Worm (Caenorhabditis elegans) whole organism, mixed stage, embryonic: ENCODE measurements around the gene ZK896.4.

Experiments
- M03D4.4 ChIP-seq: sonication (generic microtip); optimal IDR thresholded peaks from 2 replicates; lab custom pipeline; 2017; ENCODE audit warnings: mild to moderate bottlenecking, missing genetic modification characterization, missing compliant biosample characterization
- bed-3 ChIP-seq: fragments of 200-800 bp; sonication (Bioruptor generic); optimal IDR thresholded peaks from 3 replicates; lab custom pipeline; 2018; ENCODE audit warnings: mild to moderate bottlenecking, missing genetic modification characterization, moderate library complexity, missing compliant biosample characterization
- blmp-1 ChIP-seq: fragments of 150-350 bp; optimal IDR thresholded peaks from 2 replicates; lab custom pipeline; 2014; ENCODE audit warnings: missing biosample characterization, missing genetic modification characterization
- ceh-39 ChIP-seq: fragments of 150-350 bp; optimal IDR thresholded peaks from 2 replicates; lab custom pipeline; 2014; ENCODE audit warnings: missing biosample characterization, missing genetic modification characterization
- ceh-43 ChIP-seq: fragments of 200-800 bp; sonication (Bioruptor generic); optimal IDR thresholded peaks from 2 replicates; lab custom pipeline; 2018; ENCODE audit warnings: mild to moderate bottlenecking, missing genetic modification characterization, moderate library complexity, missing compliant biosample characterization
- ceh-83 ChIP-seq: fragments of 200-800 bp; sonication (Bioruptor generic); optimal IDR thresholded peaks from 2 replicates; lab custom pipeline; 2018; ENCODE audit warnings: mild to moderate bottlenecking, missing genetic modification characterization, missing compliant biosample characterization
- ces-1 ChIP-seq: fragments of 150-350 bp; optimal IDR thresholded peaks from 2 replicates; lab custom pipeline; 2014; ENCODE audit warnings: missing biosample characterization, missing genetic modification reagents, missing genetic modification characterization
- cnd-1 ChIP-seq: fragments of 200-800 bp; sonication (Bioruptor generic); optimal IDR thresholded peaks from 2 replicates; lab custom pipeline; 2018; ENCODE audit warnings: mild to moderate bottlenecking, missing genetic modification characterization, missing compliant biosample characterization
- drap-1 ChIP-seq: fragments of 200-800 bp; sonication (Bioruptor generic); optimal IDR thresholded peaks from 3 replicates; lab custom pipeline; 2018; ENCODE audit warnings: mild to moderate bottlenecking, missing genetic modification characterization, missing compliant biosample characterization
- elt-1 ChIP-seq: sonication (generic microtip); optimal IDR thresholded peaks from 2 replicates; lab custom pipeline; 2017; ENCODE audit warnings: missing genetic modification characterization, mild to moderate bottlenecking, missing compliant biosample characterization, antibody characterized with exemption, moderate library complexity, borderline replicate concordance; ENCODE audit not compliant: insufficient read depth
- elt-3 ChIP-seq: fragments of 150-350 bp; optimal IDR thresholded peaks from 2 replicates; lab custom pipeline; 2014; ENCODE audit warnings: missing biosample characterization, missing genetic modification characterization
- flh-1 ChIP-seq: fragments of 200-800 bp; sonication (Bioruptor generic); optimal IDR thresholded peaks from 2 replicates; lab custom pipeline; 2018; ENCODE audit warnings: mild to moderate bottlenecking, missing genetic modification characterization, moderate library complexity, missing compliant biosample characterization
- ham-2 ChIP-seq: fragments of 200-800 bp; sonication (Bioruptor generic); optimal IDR thresholded peaks from 2 replicates; lab custom pipeline; 2018; ENCODE audit warnings: mild to moderate bottlenecking, missing genetic modification characterization, missing compliant biosample characterization
- hlh-1 ChIP-seq: fragments of 150-350 bp; optimal IDR thresholded peaks from 2 replicates; lab custom pipeline; 2014; ENCODE audit warnings: missing biosample characterization, missing genetic modification reagents, missing genetic modification characterization
- lin-32 ChIP-seq: fragments of 200-800 bp; sonication (Bioruptor generic); optimal IDR thresholded peaks from 2 replicates; lab custom pipeline; 2018; ENCODE audit warnings: mild to moderate bottlenecking, missing genetic modification characterization, missing compliant biosample characterization
- lsy-2 ChIP-seq: fragments of 150-350 bp; optimal IDR thresholded peaks from 2 replicates; lab custom pipeline; 2014; ENCODE audit warnings: missing biosample characterization, missing genetic modification characterization
- mab-5 ChIP-seq: fragments of 150-350 bp; optimal IDR thresholded peaks from 2 replicates; lab custom pipeline; 2014; ENCODE audit warnings: missing biosample characterization, missing genetic modification characterization
- mep-1 ChIP-seq: fragments of 150-350 bp; optimal IDR thresholded peaks from 2 replicates; lab custom pipeline; 2017; ENCODE audit warnings: missing biosample characterization, missing genetic modification reagents, missing genetic modification characterization, inconsistent platforms
- mls-2 ChIP-seq: sonication (generic microtip); optimal IDR thresholded peaks from 2 replicates; lab custom pipeline; 2016; ENCODE audit warnings: mild to moderate bottlenecking, missing genetic modification characterization, moderate library complexity, missing compliant biosample characterization
- nhr-2 ChIP-seq: fragments of 150-350 bp; optimal IDR thresholded peaks from 2 replicates; lab custom pipeline; 2014; ENCODE audit warnings: missing biosample characterization, missing genetic modification characterization
- nhr-237 ChIP-seq: fragments of 150-350 bp; optimal IDR thresholded peaks from 2 replicates; lab custom pipeline; 2014; ENCODE audit warnings: missing biosample characterization, missing genetic modification characterization
- nhr-28 ChIP-seq: fragments of 150-350 bp; optimal IDR thresholded peaks from 2 replicates; lab custom pipeline; 2014; ENCODE audit warnings: missing biosample characterization, missing genetic modification characterization
- nhr-76 ChIP-seq: sonication (generic microtip); optimal IDR thresholded peaks from 2 replicates; lab custom pipeline; 2017; ENCODE audit warnings: missing biosample characterization, missing genetic modification characterization
- pha-4 ChIP-seq: fragments of 150-350 bp; optimal IDR thresholded peaks from 2 replicates; lab custom pipeline; 2018; ENCODE audit warnings: missing biosample characterization, missing genetic modification reagents, missing genetic modification characterization
- sem-2 ChIP-seq: fragments of 200-800 bp; sonication (Bioruptor generic); optimal IDR thresholded peaks from 2 replicates; lab custom pipeline; 2018; ENCODE audit warnings: mild to moderate bottlenecking, missing genetic modification characterization, missing compliant biosample characterization
- snpc-4 ChIP-seq: fragments of 150-350 bp; optimal IDR thresholded peaks from 2 replicates; lab custom pipeline; 2014; ENCODE audit warnings: missing biosample characterization, missing genetic modification characterization
- sptf-1 ChIP-seq: sonication (generic microtip); optimal IDR thresholded peaks from 2 replicates; lab custom pipeline; 2017; ENCODE audit warnings: mild to moderate bottlenecking, missing genetic modification characterization, moderate library complexity, missing compliant biosample characterization
- tbx-8 ChIP-seq: fragments of 200-800 bp; sonication (Bioruptor generic); optimal IDR thresholded peaks from 2 replicates; lab custom pipeline; 2018; ENCODE audit warnings: mild to moderate bottlenecking, missing genetic modification characterization, moderate library complexity, missing compliant biosample characterization
- unc-120 ChIP-seq: sonication (generic microtip); optimal IDR thresholded peaks from 2 replicates; lab custom pipeline; 2017; ENCODE audit warnings: missing genetic modification characterization, missing compliant biosample characterization; ENCODE audit not compliant: poor library complexity, severe bottlenecking
- unc-39 ChIP-seq: fragments of 150-350 bp; optimal IDR thresholded peaks from 2 replicates; lab custom pipeline; 2014; ENCODE audit warnings: missing biosample characterization, missing genetic modification characterization
- unc-62 ChIP-seq: fragments of 150-350 bp; optimal IDR thresholded peaks from 2 replicates; lab custom pipeline; 2014; ENCODE audit warnings: missing biosample characterization, missing genetic modification reagents, missing genetic modification characterization
- zip-8 ChIP-seq: fragments of 150-350 bp; optimal IDR thresholded peaks from 2 replicates; lab custom pipeline; 2014; ENCODE audit warnings: missing biosample characterization, missing genetic modification characterization
- ztf-11 ChIP-seq: fragments of 150-350 bp; optimal IDR thresholded peaks from 2 replicates; lab custom pipeline; 2014; ENCODE audit warnings: missing biosample characterization, missing genetic modification characterization

Gene ZK896.4

DNA sequence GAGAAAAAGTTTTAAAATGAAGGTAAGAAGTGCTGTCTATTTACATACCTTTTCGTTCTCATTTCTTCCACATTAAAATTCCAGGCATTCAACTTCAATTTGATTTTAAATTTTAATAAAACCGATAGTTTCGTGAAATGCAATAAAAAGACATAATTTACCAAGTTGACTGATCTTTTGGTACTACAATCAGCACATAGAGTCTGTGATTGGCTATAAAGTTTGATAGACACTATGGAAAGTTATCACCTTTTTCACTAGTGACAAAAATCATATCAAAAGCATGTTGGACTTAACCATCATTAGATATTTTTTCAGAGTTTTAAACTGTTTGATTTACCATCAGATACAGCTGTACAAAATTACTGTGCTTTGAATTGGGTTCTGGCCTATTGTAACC, 32.4 kb upstream of the ZK896.4 start, which contains the start of gene srz-15:
srz-15 (plus strand) TSS at position 301 of the 400 bp plus-strand sequence.
- TF ChIP-seq blmp-1 (no peak), ceh-83 (GFP tag; lab: Kevin White, UChicago) (no peak), mab-5 (tag; lab: Kevin White, UChicago) (no peak), flh-1 (GFP tag; lab: Kevin White, UChicago) (no peak), nhr-2 (tag; lab: Kevin White, UChicago) (no peak), lsy-2 (tag; lab: Kevin White, UChicago) (no peak), drap-1 (no peak), ceh-43 (no peak), bed-3 (GFP tag; lab: Kevin White, UChicago) (no peak), mep-1 (tag; lab: Kevin White, UChicago) (no peak), ces-1 (GFP tag; lab: Kevin White, UChicago) (no peak), tbx-8 (GFP tag; lab: Kevin White, UChicago) (no peak), cnd-1 (tag; lab: Kevin White, UChicago) (no peak)

DNA sequence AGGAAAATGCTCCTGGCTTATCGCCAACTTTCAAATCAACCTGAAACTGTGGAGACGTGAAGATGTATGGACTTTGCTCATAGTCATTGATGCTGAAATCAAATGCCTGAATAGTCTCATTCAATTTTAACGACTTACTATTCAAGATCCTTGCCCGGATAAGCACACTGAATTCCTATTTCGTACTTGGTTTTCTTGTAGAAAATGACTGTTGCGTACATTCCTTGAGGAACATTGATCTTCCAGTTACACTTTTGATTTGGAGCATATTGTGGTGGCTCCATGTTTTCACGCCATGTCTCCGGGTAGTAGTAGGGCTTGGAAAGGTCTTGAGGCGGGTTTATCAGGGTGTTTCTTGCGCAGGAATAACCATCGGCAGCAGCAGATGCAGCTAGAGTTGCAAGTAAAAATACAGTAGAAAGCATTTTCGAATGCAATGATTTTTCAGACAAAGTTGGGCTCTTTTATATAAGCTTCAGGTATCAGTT, 31.5 kb upstream of the ZK896.4 start, which contains the start of gene irg-6:
irg-6 (minus strand) TSS at position 438 of the 488 bp plus-strand sequence.
- TF ChIP-seq sem-2 (GFP tag; lab: Kevin White, UChicago), result no peak
- no peak for TF ChIP-seq nhr-28 (tag; lab: Kevin White, UChicago)
- TF ChIP-seq pha-4 (tag; lab: Kevin White, UChicago), result no peak
- no peak for TF ChIP-seq mab-5 (tag; lab: Kevin White, UChicago)
- no peak for TF ChIP-seq flh-1 (GFP tag; lab: Kevin White, UChicago)
- no peak for TF ChIP-seq tbx-8 (GFP tag; lab: Kevin White, UChicago)
- no peak for TF ChIP-seq ceh-43
- TF ChIP-seq unc-120, result no peak
- no peak for TF ChIP-seq cnd-1 (tag; lab: Kevin White, UChicago)
- no peak for TF ChIP-seq nhr-237
- TF ChIP-seq mls-2 (tag; lab: Kevin White, UChicago), result no peak

DNA sequence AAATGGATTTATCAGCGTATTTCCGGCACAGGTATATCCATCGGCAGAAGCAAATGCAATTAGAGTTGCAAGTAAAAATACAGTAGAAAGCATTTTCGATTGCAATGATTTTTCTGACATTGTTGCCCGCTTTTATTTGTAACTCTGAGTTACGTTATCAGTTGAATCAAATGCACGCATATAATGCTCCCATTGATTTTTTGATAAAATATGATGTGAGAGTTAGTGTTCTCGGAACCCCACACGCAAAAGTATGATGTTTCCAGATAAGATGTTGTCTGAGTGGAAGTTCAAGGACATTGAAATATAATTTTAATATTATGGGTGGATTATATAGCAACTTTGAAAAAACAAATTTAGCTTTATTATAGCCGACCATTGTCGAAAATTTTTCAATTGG, 28.9 kb upstream of the ZK896.4 start, which contains the start of gene K08D8.5:
K08D8.5 (minus strand) TSS at position 140 of the 400 bp plus-strand sequence.
- TF ChIP-seq ztf-11 (tag; lab: Kevin White, UChicago) (no peak), blmp-1 (no peak), lin-32 (GFP tag; lab: Kevin White, UChicago) (no peak), nhr-2 (tag; lab: Kevin White, UChicago) (no peak), ceh-83 (GFP tag; lab: Kevin White, UChicago) (no peak), nhr-237 (no peak), ceh-43 (no peak), mab-5 (tag; lab: Kevin White, UChicago) (no peak), zip-8 (no peak), bed-3 (GFP tag; lab: Kevin White, UChicago) (no peak), unc-39 (tag; lab: Kevin White, UChicago) (no peak), pha-4 (tag; lab: Kevin White, UChicago) (no peak), mls-2 (tag; lab: Kevin White, UChicago) (no peak)
- TF ChIP-seq, all 35 proteins: peak for 0

DNA sequence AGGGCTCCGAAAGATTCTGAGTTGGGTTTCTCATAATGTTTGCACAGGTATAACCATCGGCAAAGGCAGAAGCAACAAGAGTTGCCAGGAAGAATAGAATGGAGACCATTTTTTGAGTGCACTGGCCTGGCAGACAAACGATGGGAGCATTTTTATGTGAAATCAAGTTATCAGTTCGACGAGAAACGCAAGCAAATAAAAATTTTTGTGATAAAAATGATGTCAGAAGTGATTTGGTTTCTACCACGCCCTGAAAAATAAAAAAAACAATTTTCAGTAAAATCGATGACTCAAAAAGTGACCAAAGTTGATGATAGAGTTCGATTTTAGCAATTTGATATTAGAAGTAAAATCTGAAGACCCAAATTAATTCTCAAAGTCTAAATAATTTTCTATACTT, 26.8 kb upstream of the ZK896.4 start, which contains the start of gene K08D8.4:
K08D8.4 (minus strand) TSS at position 128 of the 400 bp plus-strand sequence.
- TF ChIP-seq pha-4 (tag; lab: Kevin White, UChicago) (no peak), elt-3 (tag; lab: Kevin White, UChicago) (no peak), drap-1 (no peak), lsy-2 (tag; lab: Kevin White, UChicago) (no peak), unc-62 (GFP tag; lab: Kevin White, UChicago) (no peak), ces-1 (GFP tag; lab: Kevin White, UChicago) (no peak), nhr-237 (no peak), cnd-1 (tag; lab: Kevin White, UChicago) (no peak), nhr-76 (tag; lab: Kevin White, UChicago) (no peak), mls-2 (tag; lab: Kevin White, UChicago) (no peak), sptf-1 (tag; lab: Kevin White, UChicago) (no peak), ham-2 (GFP tag; lab: Kevin White, UChicago) (no peak), mab-5 (tag; lab: Kevin White, UChicago) (no peak), zip-8 (no peak), M03D4.4 (no peak), ceh-83 (GFP tag; lab: Kevin White, UChicago) (no peak), hlh-1 (no peak)
- TF ChIP-seq, all 35 proteins: peak for 0

DNA sequence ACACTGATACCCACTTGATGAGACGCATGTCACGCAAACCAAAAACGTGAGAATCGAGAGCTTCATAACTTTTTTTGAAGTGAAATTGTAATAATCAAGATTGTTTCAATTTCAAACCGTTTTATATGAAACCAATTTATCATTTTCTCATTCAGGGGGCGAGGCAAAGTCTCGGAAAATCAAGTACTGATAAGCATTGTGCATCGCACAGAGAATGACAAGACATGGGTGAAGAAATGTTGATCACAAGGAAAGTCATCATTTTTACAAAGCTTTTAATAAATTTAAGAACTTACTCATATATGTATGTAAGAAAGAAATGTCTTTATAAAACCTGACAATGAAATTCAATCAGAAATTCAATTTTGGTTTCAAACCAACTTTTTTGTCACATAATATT, 23.4 kb upstream of the ZK896.4 start, which contains the start of gene K08D8.3:
K08D8.3 (minus strand) TSS at position 131 of the 400 bp plus-strand sequence.
- TF ChIP-seq unc-62 (GFP tag; lab: Kevin White, UChicago), result no peak
- TF ChIP-seq zip-8, result no peak
- no peak for TF ChIP-seq nhr-2 (tag; lab: Kevin White, UChicago)
- no peak for TF ChIP-seq ceh-83 (GFP tag; lab: Kevin White, UChicago)
- TF ChIP-seq blmp-1, result no peak
- no peak for TF ChIP-seq M03D4.4
- no peak for TF ChIP-seq snpc-4 (tag; lab: Kevin White, UChicago)
- TF ChIP-seq ceh-43, result no peak
- TF ChIP-seq mab-5 (tag; lab: Kevin White, UChicago), result no peak
- TF ChIP-seq lin-32 (GFP tag; lab: Kevin White, UChicago), result no peak
- no peak for TF ChIP-seq tbx-8 (GFP tag; lab: Kevin White, UChicago)
- TF ChIP-seq elt-1 (tag; lab: Kevin White, UChicago), result no peak
- TF ChIP-seq ceh-39 (tag; lab: Kevin White, UChicago), result no peak
- no peak for TF ChIP-seq unc-120
- TF ChIP-seq nhr-28 (tag; lab: Kevin White, UChicago), result no peak
- TF ChIP-seq bed-3 (GFP tag; lab: Kevin White, UChicago), result no peak
- no peak for TF ChIP-seq drap-1
- no peak for TF ChIP-seq nhr-237
- TF ChIP-seq, all 35 proteins: peak for 0
